Worm (Caenorhabditis elegans) whole organism, L4 larva: ENCODE data around the gene C50B8.6.

Experiments
- F10B5.3 ChIP-seq: sonication (generic microtip); optimal IDR thresholded peaks from 2 replicates; lab custom pipeline; 2016; ENCODE audit warnings: mild to moderate bottlenecking, missing genetic modification characterization, missing compliant biosample characterization
- jun-1 ChIP-seq: fragments of 150-350 bp; optimal IDR thresholded peaks from 2 replicates; lab custom pipeline; 2014; ENCODE audit warnings: missing biosample characterization, missing genetic modification reagents, missing genetic modification characterization
- lin-39 ChIP-seq: fragments of 150-350 bp; optimal IDR thresholded peaks from 2 replicates; lab custom pipeline; 2014; ENCODE audit warnings: missing biosample characterization, missing genetic modification reagents, missing genetic modification characterization
- mep-1 ChIP-seq: fragments of 150-350 bp; sonication (generic microtip); optimal IDR thresholded peaks from 3 replicates; lab custom pipeline; 2014; ENCODE audit warnings: missing biosample characterization, missing genetic modification characterization
- nhr-10 ChIP-seq: fragments of 150-350 bp; optimal IDR thresholded peaks from 2 replicates; lab custom pipeline; 2014; ENCODE audit warnings: missing biosample characterization, missing genetic modification characterization
- nhr-77 ChIP-seq: fragments of 150-350 bp; optimal IDR thresholded peaks from 2 replicates; lab custom pipeline; 2014; ENCODE audit warnings: missing biosample characterization, missing genetic modification characterization
- pqm-1 ChIP-seq: sonication (generic microtip); optimal IDR thresholded peaks from 2 replicates; lab custom pipeline; 2017; ENCODE audit warnings: missing biosample characterization, missing genetic modification characterization
- set-16 ChIP-seq: fragments of 200-800 bp; sonication (Bioruptor generic); IDR thresholded peaks from 2 replicates; pipeline ENCODE4 v1.3.6; 2022; ENCODE audit warnings: missing genetic modification reagents, missing genetic modification characterization, missing compliant biosample characterization
- spr-1 ChIP-seq: sonication (generic microtip); optimal IDR thresholded peaks from 2 replicates; lab custom pipeline; 2016; ENCODE audit warnings: mild to moderate bottlenecking, missing genetic modification characterization, missing compliant biosample characterization
- unc-62 ChIP-seq, 3 experiments: fragments of 150-350 bp in 1 of 3; sonication (generic microtip); optimal IDR thresholded peaks in 2 of 3; peaks in 1 of 3; 1 replicate in 1 of 3; 2 replicates in 2 of 3; lab custom pipeline; 2014 to 2017; ENCODE audit warnings: missing biosample characterization in 3 of 3, missing genetic modification characterization in 3 of 3, missing genetic modification reagents in 3 of 3, missing genotype in 1 of 3
- zfp-3 ChIP-seq: fragments of 200-800 bp; sonication (Bioruptor generic); conservative IDR thresholded peaks from 2 replicates; pipeline ENCODE4 v1.3.6; 2022; ENCODE audit warnings: missing genetic modification reagents, missing genetic modification characterization, missing compliant biosample characterization

- no peak for TF ChIP-seq jun-1 (tag; lab: Kevin White, UChicago)
- TF ChIP-seq mep-1 (tag; lab: Kevin White, UChicago), result no peak
- TF ChIP-seq zfp-3, result no peak
- no peak for TF ChIP-seq nhr-10 (tag; lab: Kevin White, UChicago)
- no peak for TF ChIP-seq lin-39 (tag; lab: Kevin White, UChicago)
- TF ChIP-seq unc-62 (GFP tag; optimal IDR thresholded peaks at IDR 0.05 in 1 of 2; lab: Kevin White, UChicago), result peak in 1 of 2 experiments; percentile 44
- TF ChIP-seq unc-62 (tag; optimal IDR thresholded peaks at IDR 0.05; lab: Kevin White, UChicago), result no peak
- no peak for TF ChIP-seq pqm-1 (tag; lab: Kevin White, UChicago)
- no peak for TF ChIP-seq F10B5.3 (tag; lab: Kevin White, UChicago)
- no peak for TF ChIP-seq nhr-77 (tag; lab: Kevin White, UChicago)
- TF ChIP-seq spr-1 (tag; lab: Kevin White, UChicago), result no peak
- no peak for TF ChIP-seq set-16 (GFP tag; lab: Robert Waterston, UW)
These were observed 29.7 kb downstream of the C50B8.6 start for ce11 chrV:13608486-13608885.
